Worm (Caenorhabditis elegans): ENCODE data around the gene cks-1.

- no peak for TF ChIP-seq snpc-4 (tag; optimal IDR thresholded peaks at IDR 0.05)
- no peak for TF ChIP-seq nhr-237 (tag; optimal IDR thresholded peaks at IDR 0.05)
- no peak for TF ChIP-seq lsy-2 (tag; optimal IDR thresholded peaks at IDR 0.05)
- TF ChIP-seq sptf-1 (tag; optimal IDR thresholded peaks at IDR 0.05), result no peak
- TF ChIP-seq unc-62 (GFP tag; optimal IDR thresholded peaks at IDR 0.05), result no peak
- no peak for TF ChIP-seq nhr-12 (tag; optimal IDR thresholded peaks at IDR 0.05)
- TF ChIP-seq pha-4 (tag; optimal IDR thresholded peaks at IDR 0.05), result no peak
- TF ChIP-seq unc-39 (tag; optimal IDR thresholded peaks at IDR 0.05), result no peak
- no peak for TF ChIP-seq elt-1 (tag; optimal IDR thresholded peaks at IDR 0.05; ENCODE audit: borderline replicate concordance, insufficient read depth)
- TF ChIP-seq flh-1 (GFP tag; optimal IDR thresholded peaks at IDR 0.05), result no peak
- no peak for TF ChIP-seq mab-5 (tag; optimal IDR thresholded peaks at IDR 0.05)
- TF ChIP-seq unc-120 (tag; optimal IDR thresholded peaks at IDR 0.05; ENCODE audit: poor library complexity, severe bottlenecking), result no peak
- TF ChIP-seq nhr-76 (tag; optimal IDR thresholded peaks at IDR 0.05), result no peak
- no peak for TF ChIP-seq drap-1 (GFP tag; optimal IDR thresholded peaks at IDR 0.05)
Measured at ce11 chrIV:8539645-8540044, 25.9 kb downstream of the cks-1 start.
